Fruit fly (Drosophila melanogaster) Kc167 (cell line): ENCODE data around the gene Cyp4e3.

Experiments
- Myc ChIP-seq: fragments of >200 bp; optimal IDR thresholded peaks from 2 replicates; lab custom pipeline; 2017; ENCODE audit warnings: missing external identifiers
- Sin3A ChIP-seq: fragments of >200 bp; optimal IDR thresholded peaks from 2 replicates; lab custom pipeline; 2018; ENCODE audit warnings: missing external identifiers
- h ChIP-seq: fragments of >200 bp; optimal IDR thresholded peaks from 3 replicates; lab custom pipeline; 2018; ENCODE audit warnings: missing external identifiers
- insv ChIP-seq: fragments of >200 bp; optimal IDR thresholded peaks from 3 replicates; lab custom pipeline; 2018; ENCODE audit warnings: missing external identifiers
- psq ChIP-seq: fragments of >200 bp; optimal IDR thresholded peaks from 2 replicates; lab custom pipeline; 2017; ENCODE audit warnings: missing external identifiers
- ttk ChIP-seq: sonication (Bioruptor generic); optimal IDR thresholded peaks from 2 replicates; lab custom pipeline; 2017; ENCODE audit warnings: missing external identifiers

DNA sequence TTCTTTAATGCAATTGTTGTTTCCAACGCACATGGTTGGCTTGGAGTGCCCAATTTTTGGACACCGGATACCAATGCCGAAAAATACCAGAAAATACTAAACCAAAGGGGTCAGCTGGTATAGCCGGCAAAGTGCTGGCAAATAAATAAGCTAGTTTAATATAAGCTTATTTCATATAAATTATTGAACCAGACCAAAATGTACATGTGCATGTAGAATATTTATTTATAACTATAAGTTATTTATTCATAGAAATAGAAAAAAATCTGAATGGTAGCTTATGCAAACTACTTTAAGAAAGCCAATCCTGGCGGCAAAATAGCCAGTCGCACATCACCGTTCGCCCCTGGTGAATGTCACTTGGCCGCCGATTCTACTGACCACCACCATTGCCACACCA is 49.4 kb downstream of the Cyp4e3 start, which contains the start of gene pelo:
- TF ChIP-seq psq (lab: Kevin White, UChicago): no peak
- no peak for TF ChIP-seq Sin3A
- TF ChIP-seq ttk (lab: Kevin White, UChicago): no peak
- TF ChIP-seq h: no peak
- TF ChIP-seq insv: no peak
- no peak for TF ChIP-seq Myc (lab: Kevin White, UChicago)
